Fruit fly (Drosophila melanogaster) whole organism, prepupa: Measurements from ENCODE around the gene Tl.

Source experiments
- CG10631 ChIP-seq: fragments of 200-800 bp; sonication (Bioruptor generic); optimal IDR thresholded peaks from 2 replicates; lab custom pipeline; 2016; ENCODE audit warnings: missing biosample characterization, missing genetic modification characterization
- CG10669 ChIP-seq: fragments of 200-800 bp; sonication (Bioruptor generic); optimal IDR thresholded peaks from 3 replicates; lab custom pipeline; 2018; ENCODE audit warnings: missing biosample characterization, mild to moderate bottlenecking, missing genetic modification characterization, moderate library complexity
- CG11902 ChIP-seq: fragments of 200-800 bp; sonication (Bioruptor generic); optimal IDR thresholded peaks from 3 replicates; lab custom pipeline; 2016; ENCODE audit warnings: missing biosample characterization, missing genetic modification characterization
- CG15336 ChIP-seq: fragments of 200-800 bp; sonication (Bioruptor generic); IDR thresholded peaks from 2 replicates; pipeline ENCODE4 v1.3.6; 2022; ENCODE audit warnings: missing biosample characterization, missing genetic modification characterization
- CG1621 ChIP-seq: fragments of 200-800 bp; sonication (Bioruptor generic); optimal IDR thresholded peaks from 3 replicates; lab custom pipeline; 2018; ENCODE audit warnings: missing biosample characterization, mild to moderate bottlenecking, missing genetic modification characterization
- CG16779 ChIP-seq: fragments of 200-800 bp; sonication (Bioruptor generic); optimal IDR thresholded peaks from 3 replicates; lab custom pipeline; 2017; ENCODE audit warnings: missing biosample characterization, mild to moderate bottlenecking, missing genetic modification characterization
- CG3032 ChIP-seq: fragments of 200-800 bp; optimal IDR thresholded peaks from 2 replicates; lab custom pipeline; 2019; ENCODE audit warnings: missing biosample characterization, mild to moderate bottlenecking, missing genetic modification characterization, moderate library complexity
- CG31627 ChIP-seq: fragments of 200-800 bp; sonication (Bioruptor generic); optimal IDR thresholded peaks from 3 replicates; lab custom pipeline; 2016; ENCODE audit warnings: missing biosample characterization, missing genetic modification characterization
- CG32006 ChIP-seq: fragments of 200-800 bp; sonication (Bioruptor generic); optimal IDR thresholded peaks from 3 replicates; lab custom pipeline; 2017; ENCODE audit warnings: missing biosample characterization, mild to moderate bottlenecking, missing genetic modification characterization
- CG34406 ChIP-seq: fragments of 200-800 bp; sonication (Bioruptor generic); optimal IDR thresholded peaks from 3 replicates; lab custom pipeline; 2016; ENCODE audit warnings: missing biosample characterization, missing genetic modification characterization
- CG3919 ChIP-seq: fragments of 200-800 bp; sonication (Bioruptor generic); optimal IDR thresholded peaks from 3 replicates; lab custom pipeline; 2016; ENCODE audit warnings: missing biosample characterization, missing genetic modification characterization
- CG4318 ChIP-seq: fragments of 200-800 bp; sonication (Bioruptor generic); optimal IDR thresholded peaks from 3 replicates; lab custom pipeline; 2017; ENCODE audit warnings: missing biosample characterization, mild to moderate bottlenecking, missing genetic modification characterization
- CG6163 ChIP-seq: fragments of 200-800 bp; sonication (Bioruptor generic); IDR thresholded peaks from 3 replicates; pipeline ENCODE4 v1.3.6; 2022; ENCODE audit warnings: missing biosample characterization, missing genetic modification characterization
- CG6276 ChIP-seq: fragments of 200-800 bp; sonication (Bioruptor generic); optimal IDR thresholded peaks from 2 replicates; lab custom pipeline; 2017; ENCODE audit warnings: missing biosample characterization, mild to moderate bottlenecking, missing genetic modification characterization
- CG6792 ChIP-seq: fragments of 200-800 bp; sonication (Bioruptor generic); optimal IDR thresholded peaks from 3 replicates; lab custom pipeline; 2016; ENCODE audit warnings: missing biosample characterization, missing genetic modification characterization
- CG6808 ChIP-seq: fragments of 200-800 bp; sonication (Bioruptor generic); optimal IDR thresholded peaks from 3 replicates; lab custom pipeline; 2017; ENCODE audit warnings: missing biosample characterization, missing genetic modification characterization, mild to moderate bottlenecking, moderate library complexity, missing genetic modification reagents
- CG6854 ChIP-seq: fragments of 200-800 bp; sonication (Bioruptor generic); optimal IDR thresholded peaks from 2 replicates; lab custom pipeline; 2017; ENCODE audit warnings: missing biosample characterization, mild to moderate bottlenecking, missing genetic modification characterization
- CG7368 ChIP-seq: fragments of 200-800 bp; sonication (Bioruptor generic); optimal IDR thresholded peaks from 3 replicates; lab custom pipeline; 2016; ENCODE audit warnings: missing biosample characterization, missing genetic modification characterization
- CG8319 ChIP-seq: fragments of 200-800 bp; sonication (Bioruptor generic); optimal IDR thresholded peaks from 3 replicates; lab custom pipeline; 2016; ENCODE audit warnings: missing biosample characterization, missing genetic modification characterization
- CG9139 ChIP-seq: fragments of 200-800 bp; sonication (Bioruptor generic); optimal IDR thresholded peaks from 3 replicates; lab custom pipeline; 2017; ENCODE audit warnings: missing biosample characterization, mild to moderate bottlenecking, missing genetic modification characterization
- Eip75B ChIP-seq: fragments of 200-800 bp; sonication (Bioruptor generic); optimal IDR thresholded peaks from 3 replicates; lab custom pipeline; 2016; ENCODE audit warnings: missing biosample characterization, missing genetic modification characterization
- Eip78C ChIP-seq: fragments of 200-800 bp; sonication (Bioruptor generic); peaks from one replicate; lab custom pipeline; 2016; ENCODE audit warnings: missing biosample characterization, missing genetic modification characterization
- Eip93F ChIP-seq: fragments of 200-800 bp; sonication (Bioruptor generic); optimal IDR thresholded peaks from 2 replicates; lab custom pipeline; 2016; ENCODE audit warnings: missing biosample characterization, mild to moderate bottlenecking, missing genetic modification characterization
- Ets21C ChIP-seq: fragments of 200-800 bp; sonication (Bioruptor generic); optimal IDR thresholded peaks from 3 replicates; lab custom pipeline; 2016; ENCODE audit warnings: missing biosample characterization, missing genetic modification characterization
- Gug ChIP-seq: fragments of 200-800 bp; sonication (Bioruptor generic); IDR thresholded peaks from 2 replicates; pipeline ENCODE4 v1.3.6; 2022; ENCODE audit warnings: missing biosample characterization, missing genetic modification characterization
- Hr39 ChIP-seq: fragments of 200-800 bp; sonication (Bioruptor generic); optimal IDR thresholded peaks from 2 replicates; lab custom pipeline; 2016; ENCODE audit warnings: missing biosample characterization, missing genetic modification characterization
- Hr4 ChIP-seq: fragments of 200-800 bp; sonication (Bioruptor generic); optimal IDR thresholded peaks from 3 replicates; lab custom pipeline; 2016; ENCODE audit warnings: missing biosample characterization, missing genetic modification characterization
- Met ChIP-seq: fragments of 200-800 bp; sonication (Bioruptor generic); optimal IDR thresholded peaks from 3 replicates; lab custom pipeline; 2016; ENCODE audit warnings: missing biosample characterization, missing genetic modification characterization
- OdsH ChIP-seq: fragments of 200-800 bp; sonication (Bioruptor generic); optimal IDR thresholded peaks from 3 replicates; lab custom pipeline; 2016; ENCODE audit warnings: missing biosample characterization, missing genetic modification characterization
- Smox ChIP-seq: fragments of 200-800 bp; sonication (Bioruptor generic); optimal IDR thresholded peaks from 3 replicates; lab custom pipeline; 2016; ENCODE audit warnings: missing biosample characterization, missing genetic modification characterization
- Sox102F ChIP-seq: fragments of 200-800 bp; sonication (Bioruptor generic); optimal IDR thresholded peaks from 2 replicates; lab custom pipeline; 2016; ENCODE audit warnings: missing biosample characterization, mild to moderate bottlenecking, missing genetic modification characterization
- Sox14 ChIP-seq: fragments of 200-800 bp; sonication (Bioruptor generic); optimal IDR thresholded peaks from 3 replicates; lab custom pipeline; 2016; ENCODE audit warnings: missing biosample characterization, missing genetic modification characterization
- Sox15 ChIP-seq: fragments of 200-800 bp; sonication (Bioruptor generic); optimal IDR thresholded peaks from 3 replicates; lab custom pipeline; 2016; ENCODE audit warnings: missing biosample characterization, missing genetic modification characterization
- achi ChIP-seq: fragments of 200-800 bp; sonication (Bioruptor generic); optimal IDR thresholded peaks from 3 replicates; lab custom pipeline; 2016; ENCODE audit warnings: missing biosample characterization, missing genetic modification characterization
- acj6 ChIP-seq: fragments of 200-800 bp; sonication (Bioruptor generic); optimal IDR thresholded peaks from 3 replicates; lab custom pipeline; 2016; ENCODE audit warnings: missing biosample characterization, missing genetic modification characterization
- eg ChIP-seq: fragments of 200-800 bp; sonication (Bioruptor generic); IDR thresholded peaks from 3 replicates; pipeline ENCODE4 v1.3.6; 2022; ENCODE audit warnings: missing biosample characterization, missing genetic modification characterization
- esn ChIP-seq: fragments of 200-800 bp; sonication (Bioruptor generic); optimal IDR thresholded peaks from 2 replicates; lab custom pipeline; 2016; ENCODE audit warnings: missing biosample characterization, mild to moderate bottlenecking, missing genetic modification characterization, moderate library complexity
- fd59A ChIP-seq: fragments of 200-800 bp; sonication (Bioruptor generic); optimal IDR thresholded peaks from 2 replicates; lab custom pipeline; 2017; ENCODE audit warnings: missing biosample characterization, mild to moderate bottlenecking, missing genetic modification characterization, missing genetic modification reagents
- lz ChIP-seq: fragments of 200-800 bp; sonication (Bioruptor generic); optimal IDR thresholded peaks from 3 replicates; lab custom pipeline; 2016; ENCODE audit warnings: missing biosample characterization, missing genetic modification characterization
- net ChIP-seq: fragments of 200-800 bp; sonication (Bioruptor generic); optimal IDR thresholded peaks from 3 replicates; lab custom pipeline; 2016; ENCODE audit warnings: missing biosample characterization, missing genetic modification characterization
- pdm3 ChIP-seq: fragments of 200-800 bp; sonication (Bioruptor generic); optimal IDR thresholded peaks from 3 replicates; lab custom pipeline; 2016; ENCODE audit warnings: missing biosample characterization, missing genetic modification characterization
- spab ChIP-seq: fragments of 200-800 bp; sonication (Bioruptor generic); optimal IDR thresholded peaks from 2 replicates; lab custom pipeline; 2017; ENCODE audit warnings: missing biosample characterization, mild to moderate bottlenecking, missing genetic modification characterization, missing genetic modification reagents
- ss ChIP-seq, 2 experiments: fragments of 200-800 bp; sonication (Bioruptor generic); optimal IDR thresholded peaks; 2 replicates in 1 of 2; 3 replicates in 1 of 2; lab custom pipeline; 2017 to 2018; ENCODE audit warnings: mild to moderate bottlenecking in 2 of 2, missing biosample characterization in 2 of 2, missing genetic modification characterization in 2 of 2, moderate library complexity in 1 of 2
- svp ChIP-seq: fragments of 200-800 bp; sonication (Bioruptor generic); peaks from one replicate; lab custom pipeline; 2016; ENCODE audit warnings: missing biosample characterization, missing genetic modification characterization
- topi ChIP-seq: fragments of 200-800 bp; sonication (Bioruptor generic); optimal IDR thresholded peaks from 3 replicates; lab custom pipeline; 2016; ENCODE audit warnings: missing biosample characterization, missing genetic modification characterization

Gene Tl

DNA sequence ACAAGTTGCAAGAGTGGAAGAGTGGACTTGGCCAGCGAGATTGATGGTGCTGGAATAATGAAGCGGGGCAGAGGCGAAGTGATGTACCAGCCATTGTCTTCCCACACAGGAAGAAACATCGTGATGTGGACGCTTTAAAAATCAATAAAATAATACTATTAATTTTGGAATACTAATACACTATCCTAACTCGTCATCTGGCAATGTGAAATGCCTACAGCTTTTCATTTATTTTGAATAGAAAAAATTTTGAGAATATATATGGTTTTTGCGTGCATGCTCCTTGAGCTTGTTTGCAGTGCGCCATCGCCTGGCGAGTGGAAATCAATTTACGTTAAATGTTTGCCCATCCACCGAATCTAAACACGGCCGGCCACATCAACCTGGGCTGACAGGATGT lies 33.0 kb downstream of the Tl start (continued):
- peak; percentile 60 for TF ChIP-seq OdsH
- peak in 1 of 2 experiments; percentile 32 for TF ChIP-seq ss (GFP tag; optimal IDR thresholded peaks at IDR 0.05; lab: Kevin White, UChicago)
- TF ChIP-seq Ets21C (GFP tag; lab: Kevin White, UChicago), result no peak
- TF ChIP-seq CG3919 (GFP tag; lab: Kevin White, UChicago), result peak; percentile 68
- peak; percentile 74 for TF ChIP-seq CG15336 (GFP tag; lab: Robert Waterston, UW)
- no peak for TF ChIP-seq CG7368
- TF ChIP-seq net (GFP tag; lab: Kevin White, UChicago), result peak; percentile 39
- TF ChIP-seq CG16779 (tag; lab: Kevin White, UChicago), result no peak
- peak; percentile 3 for TF ChIP-seq topi
- TF ChIP-seq CG4318 (GFP tag; lab: Kevin White, UChicago), result peak; percentile 52
- no peak for TF ChIP-seq Sox15
- TF ChIP-seq CG3032 (tag; lab: Kevin White, UChicago), result peak; percentile 63
- TF ChIP-seq CG10669 (GFP tag; lab: Kevin White, UChicago), result peak; percentile 65

DNA sequence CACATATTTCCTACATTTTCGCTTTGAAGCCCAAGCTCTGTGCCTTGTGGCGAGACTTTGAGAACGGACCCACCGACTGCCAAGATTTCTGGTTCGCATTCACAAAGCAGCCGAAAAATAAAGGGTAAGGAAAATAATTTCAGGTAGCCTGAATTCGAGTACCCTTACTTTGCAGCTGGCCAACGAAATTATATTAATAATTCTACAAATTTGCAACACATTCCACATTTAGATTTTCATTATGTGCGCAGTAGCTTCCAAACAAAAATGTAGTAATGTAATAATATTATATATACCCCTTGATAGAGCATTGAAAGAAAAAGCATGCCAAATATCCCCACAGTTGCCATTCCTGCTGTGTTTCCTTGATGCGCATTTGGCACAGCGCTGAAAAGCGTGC lies 47.6 kb downstream of the Tl start:
- peak in 1 of 2 experiments; percentile 4 for TF ChIP-seq ss (GFP tag; optimal IDR thresholded peaks at IDR 0.05; lab: Kevin White, UChicago)
- TF ChIP-seq achi, result peak; percentile 19
- TF ChIP-seq Eip78C (GFP tag; lab: Kevin White, UChicago), result peak; percentile 60
- no peak for TF ChIP-seq CG9139 (GFP tag; lab: Kevin White, UChicago)
- TF ChIP-seq CG8319 (GFP tag; lab: Kevin White, UChicago), result no peak
- TF ChIP-seq svp (GFP tag; lab: Kevin White, UChicago), result peak; percentile 47
- peak; percentile 5 for TF ChIP-seq lz (GFP tag; lab: Kevin White, UChicago)
- TF ChIP-seq Eip75B (GFP tag; lab: Kevin White, UChicago), result peak; percentile 1
- peak; percentile 24 for TF ChIP-seq CG10631 (GFP tag; lab: Kevin White, UChicago)
- peak; percentile 2 for TF ChIP-seq Smox (GFP tag; lab: Kevin White, UChicago)
- TF ChIP-seq CG34406 (GFP tag; lab: Kevin White, UChicago), result no peak
- no peak for TF ChIP-seq CG4318 (GFP tag; lab: Kevin White, UChicago)
- TF ChIP-seq Met (GFP tag; lab: Kevin White, UChicago), result peak; percentile 13
- TF ChIP-seq spab (GFP tag; lab: Kevin White, UChicago), result peak; percentile 3
- no peak for TF ChIP-seq acj6

DNA sequence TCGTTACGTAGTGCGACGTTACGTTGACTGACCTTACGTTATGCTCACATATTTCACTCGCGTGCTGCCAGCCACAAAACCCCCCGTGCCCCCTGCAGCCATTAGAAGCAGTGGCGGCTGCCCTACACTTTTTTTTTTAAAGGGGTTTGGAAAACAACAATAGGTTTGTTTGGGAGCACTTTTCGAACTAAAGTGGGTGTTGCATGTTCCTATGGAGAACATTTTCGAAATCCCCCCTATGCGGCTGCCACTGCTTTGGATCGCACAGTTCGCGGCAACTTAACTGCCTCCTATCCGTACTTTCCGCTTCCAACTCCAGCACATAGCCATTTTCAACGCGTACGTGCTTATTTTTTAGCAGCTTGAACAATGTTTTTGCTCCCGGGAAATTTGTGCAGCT lies 54.9 kb downstream of the Tl start:
- TF ChIP-seq CG15336 (GFP tag; lab: Robert Waterston, UW), result peak; percentile 39; the same call in 1 of the 2 replicates
- no peak for TF ChIP-seq CG6792 (GFP tag; lab: Kevin White, UChicago)
- TF ChIP-seq CG6163, result peak; percentile 67
- TF ChIP-seq CG10631 (GFP tag; lab: Kevin White, UChicago), result peak; percentile 29
- peak; percentile 12 for TF ChIP-seq achi
- 0 out of 2 replicates have a peak, but pooled peaks have one; percentile 20 for TF ChIP-seq Gug (GFP tag; lab: Robert Waterston, UW)
- TF ChIP-seq topi, result no peak
- TF ChIP-seq eg (GFP tag; lab: Robert Waterston, UW), result peak; percentile 44; the same call in 1 of the 3 replicates
- no peak for TF ChIP-seq CG9139 (GFP tag; lab: Kevin White, UChicago)
- peak; percentile 5 for TF ChIP-seq Hr39 (GFP tag; lab: Kevin White, UChicago)
- no peak for TF ChIP-seq CG8319 (GFP tag; lab: Kevin White, UChicago)
- TF ChIP-seq svp (GFP tag; lab: Kevin White, UChicago), result peak; percentile 43
- no peak for TF ChIP-seq CG16779 (tag; lab: Kevin White, UChicago)
- TF ChIP-seq CG11902 (GFP tag; lab: Kevin White, UChicago), result no peak
- peak; percentile 34 for TF ChIP-seq Sox14 (GFP tag; lab: Kevin White, UChicago)
- TF ChIP-seq fd59A (GFP tag; lab: Kevin White, UChicago), result no peak
- no peak for TF ChIP-seq CG4318 (GFP tag; lab: Kevin White, UChicago)
- TF ChIP-seq net (GFP tag; lab: Kevin White, UChicago), result peak; percentile 26
- no peak for TF ChIP-seq CG1621
- TF ChIP-seq CG31627 (GFP tag; lab: Kevin White, UChicago), result peak; percentile 9
- peak; percentile 41 for TF ChIP-seq CG32006 (GFP tag; lab: Kevin White, UChicago)
- peak in 1 of 2 experiments; percentile 24 for TF ChIP-seq ss (GFP tag; optimal IDR thresholded peaks at IDR 0.05; lab: Kevin White, UChicago)
- TF ChIP-seq CG6854 (GFP tag; lab: Kevin White, UChicago), result no peak
- TF ChIP-seq Sox102F (GFP tag; lab: Kevin White, UChicago), result peak; percentile 30
- peak; percentile 65 for TF ChIP-seq Eip78C (GFP tag; lab: Kevin White, UChicago)
- TF ChIP-seq Eip75B (GFP tag; lab: Kevin White, UChicago), result peak; percentile 38
- peak; percentile 12 for TF ChIP-seq CG10669 (GFP tag; lab: Kevin White, UChicago)
- TF ChIP-seq pdm3 (GFP tag; lab: Kevin White, UChicago), result peak; percentile 36
- no peak for TF ChIP-seq CG34406 (GFP tag; lab: Kevin White, UChicago)
- TF ChIP-seq CG3919 (GFP tag; lab: Kevin White, UChicago), result peak; percentile 8
- peak; percentile 5 for TF ChIP-seq esn
- peak; percentile 8 for TF ChIP-seq CG6808 (GFP tag; lab: Kevin White, UChicago)
- TF ChIP-seq Smox (GFP tag; lab: Kevin White, UChicago), result peak; percentile 10
- peak; percentile 28 for TF ChIP-seq Hr4 (GFP tag; lab: Kevin White, UChicago)
- TF ChIP-seq lz (GFP tag; lab: Kevin White, UChicago), result peak; percentile 28
- TF ChIP-seq Met (GFP tag; lab: Kevin White, UChicago), result peak; percentile 22
- TF ChIP-seq Eip93F (GFP tag; lab: Kevin White, UChicago), result no peak
- TF ChIP-seq CG6276, result no peak
